Fruit fly (Drosophila melanogaster) whole organism, embryonic: Measurements from ENCODE around the gene Fer3.

ENCODE experiments used
- Gsc ChIP-seq: fragments of 200-800 bp; sonication (Bioruptor generic); IDR thresholded peaks from 2 replicates; pipeline ENCODE4 v1.3.6; 2022; ENCODE audit warnings: missing biosample characterization, missing genetic modification characterization
- esg ChIP-seq: fragments of 200-800 bp; sonication (Bioruptor generic); conservative IDR thresholded peaks from 2 replicates; pipeline ENCODE4 v1.3.6; 2022; ENCODE audit warnings: missing biosample characterization, missing genetic modification characterization
- sima ChIP-seq: fragments of 200-800 bp; sonication (Bioruptor generic); optimal IDR thresholded peaks from 2 replicates; lab custom pipeline; 2016; ENCODE audit warnings: missing biosample characterization, missing genetic modification characterization

DNA sequence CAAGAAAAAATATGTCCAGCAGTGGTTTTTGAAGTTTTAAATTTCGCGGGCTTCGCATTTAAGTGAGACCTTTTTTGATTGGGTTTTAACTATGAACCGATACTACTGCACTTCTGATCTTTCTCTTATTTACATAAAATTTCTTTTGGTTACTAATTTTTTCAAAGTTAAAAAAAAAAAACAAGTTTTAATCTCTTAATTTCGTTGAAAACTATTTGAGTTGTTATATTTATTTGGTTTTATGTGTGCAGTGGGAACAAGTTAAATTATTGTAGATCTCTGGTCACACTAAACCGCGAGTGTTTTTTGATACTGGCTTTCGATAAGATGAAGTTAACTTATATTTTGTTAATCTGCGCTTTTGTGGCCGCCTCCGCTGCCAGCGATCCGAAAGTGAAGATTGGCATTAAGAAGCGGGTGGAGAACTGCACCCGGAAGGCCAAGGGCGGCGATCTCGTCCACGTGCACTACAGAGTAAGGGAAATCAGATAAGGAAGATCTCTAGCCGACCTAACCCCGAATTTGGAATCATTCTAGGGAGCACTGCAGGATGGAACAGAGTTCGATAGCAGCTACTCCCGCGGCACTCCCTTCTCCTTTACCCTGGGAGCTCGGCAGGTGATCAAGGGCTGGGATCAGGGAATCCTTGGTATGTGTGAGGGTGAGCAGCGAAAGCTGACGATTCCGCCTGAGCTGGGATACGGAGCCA is 20.0 kb downstream of the Fer3 start, which contains the start of gene CG14715:
- no peak for TF ChIP-seq Gsc (GFP tag; lab: Robert Waterston, UW)
- TF ChIP-seq sima (GFP tag; lab: Kevin White, UChicago): no peak
- TF ChIP-seq esg (GFP tag; lab: Robert Waterston, UW): no peak; the same call in 1 of the 2 replicates
